Fruit fly (Drosophila melanogaster): ENCODE results near the gene Tm2.

Tm2 gene

dm6 chr3R:15275158-15275623 is 34.8 kb upstream of the Tm2 start, which contains the start of the genes Cp190 and CG4338 (continued):
- TF ChIP-seq CG5180 (GFP tag; optimal IDR thresholded peaks at IDR 0.05) (peak; percentile 89), Dll (GFP tag; IDR thresholded peaks at IDR 0.05; ENCODE audit: partially characterized antibody) (peak; percentile 78; the same call in 3 of the 4 replicates), ash1 (GFP tag; optimal IDR thresholded peaks at IDR 0.05) (peak; percentile 58), CG1529 (GFP tag; optimal IDR thresholded peaks at IDR 0.05) (peak; percentile 96), corto (GFP tag; optimal IDR thresholded peaks at IDR 0.05) (no peak), ind (GFP tag; optimal IDR thresholded peaks at IDR 0.05) (peak; percentile 98), vfl (GFP tag; optimal IDR thresholded peaks at IDR 0.05) (peak; percentile 96), CG17186 (GFP tag; optimal IDR thresholded peaks at IDR 0.05) (peak; percentile 91), CG6791 (GFP tag; IDR thresholded peaks at IDR 0.05; ENCODE audit: partially characterized antibody) (peak; percentile 83), mam (GFP tag; optimal IDR thresholded peaks at IDR 0.05) (peak; percentile 93), CG2116 (GFP tag; optimal IDR thresholded peaks at IDR 0.05) (peak; percentile 99), z (GFP tag; IDR thresholded peaks at IDR 0.05) (peak; percentile 64; the same call in 1 of the 3 replicates), ewg (GFP tag; optimal IDR thresholded peaks at IDR 0.05) (peak; percentile 94), caup (GFP tag; optimal IDR thresholded peaks at IDR 0.05; ENCODE audit: severe bottlenecking) (peak; percentile 97), crol (GFP tag; IDR thresholded peaks at IDR 0.05) (peak; percentile 71), Awh (GFP tag; IDR thresholded peaks at IDR 0.05) (peak; percentile 94), B-H2 (GFP tag; optimal IDR thresholded peaks at IDR 0.05) (peak; percentile 99), ac (GFP tag; optimal IDR thresholded peaks at IDR 0.05) (peak; percentile 91), Doc2 (GFP tag; IDR thresholded peaks at IDR 0.05) (peak; percentile 81), CG15073 (GFP tag; optimal IDR thresholded peaks at IDR 0.05) (peak; percentile 78), MESR4 (GFP tag; optimal IDR thresholded peaks at IDR 0.05) (peak; percentile 61), Meics (GFP tag; optimal IDR thresholded peaks at IDR 0.05) (peak; percentile 98), Bdp1 (GFP tag; optimal IDR thresholded peaks at IDR 0.05) (peak; percentile 87), Ravus (GFP tag; IDR thresholded peaks at IDR 0.05) (peak; percentile 89), zfh2 (GFP tag; optimal IDR thresholded peaks at IDR 0.05) (peak; percentile 92), Dfd (GFP tag; optimal IDR thresholded peaks at IDR 0.05) (no peak), CG1603 (tag; optimal IDR thresholded peaks at IDR 0.05) (peak; percentile 92), CG4730 (GFP tag; IDR thresholded peaks at IDR 0.05) (no peak; the same call in none of the 2 replicates), CG8290 (GFP tag; optimal IDR thresholded peaks at IDR 0.05) (peak; percentile 96), CG8290 (tag; optimal IDR thresholded peaks at IDR 0.05) (peak; percentile 90), jumu (GFP tag; optimal IDR thresholded peaks at IDR 0.05) (peak; percentile 86), dimm (GFP tag; IDR thresholded peaks at IDR 0.05) (peak; percentile 88), CG2199 (GFP tag; IDR thresholded peaks at IDR 0.05) (peak; percentile 89; the same call in 2 of the 3 replicates), dm (GFP tag; optimal IDR thresholded peaks at IDR 0.05) (peak; percentile 89), phol (tag; optimal IDR thresholded peaks at IDR 0.05) (peak; percentile 100), Med (GFP tag) (peak; percentile 98), HHEX (GFP tag; optimal IDR thresholded peaks at IDR 0.05) (peak; percentile 97), ftz-f1 (GFP tag; optimal IDR thresholded peaks at IDR 0.05) (peak; percentile 63), E2f2 (GFP tag; IDR thresholded peaks at IDR 0.05) (peak; percentile 85), Xbp1 (GFP tag; optimal IDR thresholded peaks at IDR 0.05) (peak; percentile 98), nmo (GFP tag; optimal IDR thresholded peaks at IDR 0.05) (peak; percentile 99), ap (GFP tag; IDR thresholded peaks at IDR 0.05) (peak; percentile 91), HLH4C (GFP tag; IDR thresholded peaks at IDR 0.05; ENCODE audit: partially characterized antibody) (peak; percentile 74), jigr1 (GFP tag; IDR thresholded peaks at IDR 0.05) (peak; percentile 93), Aef1 (GFP tag; IDR thresholded peaks at IDR 0.05) (peak; percentile 93), CG13775 (GFP tag; optimal IDR thresholded peaks at IDR 0.05) (peak; percentile 99), zen2 (GFP tag; IDR thresholded peaks at IDR 0.05; ENCODE audit: partially characterized antibody) (no peak; the same call in 2 of the 3 replicates), CG12104 (GFP tag; optimal IDR thresholded peaks at IDR 0.05) (peak; percentile 98), Hr3 (GFP tag; optimal IDR thresholded peaks at IDR 0.05) (peak; percentile 98), ci (GFP tag; IDR thresholded peaks at IDR 0.05) (peak; percentile 95), amos (GFP tag; IDR thresholded peaks at IDR 0.05; ENCODE audit: partially characterized antibody) (peak; percentile 88)
